Fruit fly (Drosophila melanogaster) whole organism, embryonic: ENCODE results near the gene CG33631.

Source experiments
- BEAF-32 ChIP-seq: fragments of 200-800 bp; sonication (Bioruptor generic); optimal IDR thresholded peaks from 3 replicates; lab custom pipeline; 2017; ENCODE audit warnings: missing biosample characterization, missing genetic modification characterization, mild to moderate bottlenecking, moderate library complexity, missing genetic modification reagents
- Bgb ChIP-seq: fragments of 200-800 bp; sonication (Bioruptor generic); IDR thresholded peaks from 2 replicates; pipeline ENCODE4 v1.3.6; 2022; ENCODE audit warnings: missing biosample characterization, missing genetic modification characterization; ENCODE audit not compliant: partially characterized antibody
- CG11398 ChIP-seq: fragments of 200-800 bp; sonication (Bioruptor generic); optimal IDR thresholded peaks from 2 replicates; lab custom pipeline; 2016; ENCODE audit warnings: missing biosample characterization, missing genetic modification characterization
- CG12219 ChIP-seq: fragments of 200-800 bp; sonication (Bioruptor generic); optimal IDR thresholded peaks from 3 replicates; lab custom pipeline; 2018; ENCODE audit warnings: missing biosample characterization, mild to moderate bottlenecking, missing genetic modification characterization
- CG12299 ChIP-seq: fragments of 200-800 bp; sonication (Bioruptor generic); optimal IDR thresholded peaks from 2 replicates; lab custom pipeline; 2018; ENCODE audit warnings: missing biosample characterization, mild to moderate bottlenecking, missing genetic modification characterization
- CG12744 ChIP-seq: fragments of 200-800 bp; sonication (Bioruptor generic); optimal IDR thresholded peaks from 2 replicates; lab custom pipeline; 2016; ENCODE audit warnings: missing biosample characterization, missing genetic modification characterization
- CG13287 ChIP-seq: fragments of 200-800 bp; sonication (Bioruptor generic); IDR thresholded peaks from 2 replicates; pipeline ENCODE4 v1.3.6; 2022; ENCODE audit warnings: missing biosample characterization, missing genetic modification characterization; ENCODE audit not compliant: partially characterized antibody
- CG15269 ChIP-seq: fragments of 200-800 bp; sonication (Bioruptor generic); optimal IDR thresholded peaks from 2 replicates; lab custom pipeline; 2018; ENCODE audit warnings: missing biosample characterization, mild to moderate bottlenecking, missing genetic modification characterization, moderate library complexity
- CG15479 ChIP-seq: fragments of 200-800 bp; sonication (Bioruptor generic); optimal IDR thresholded peaks from 3 replicates; lab custom pipeline; 2019; ENCODE audit warnings: missing biosample characterization, mild to moderate bottlenecking, missing genetic modification characterization, moderate library complexity
- CG1603 ChIP-seq: fragments of 200-800 bp; sonication (Bioruptor generic); optimal IDR thresholded peaks from 2 replicates; lab custom pipeline; 2019; ENCODE audit warnings: missing biosample characterization, mild to moderate bottlenecking, missing genetic modification characterization, moderate library complexity
- CG17912 ChIP-seq: fragments of 200-800 bp; sonication (Bioruptor generic); optimal IDR thresholded peaks from 2 replicates; lab custom pipeline; 2018; ENCODE audit warnings: missing biosample characterization, mild to moderate bottlenecking, missing genetic modification characterization
- CG2712 ChIP-seq: fragments of 200-800 bp; optimal IDR thresholded peaks from 3 replicates; lab custom pipeline; 2019; ENCODE audit warnings: missing biosample characterization, mild to moderate bottlenecking, missing genetic modification characterization, moderate library complexity
- CG2875 ChIP-seq: fragments of 200-800 bp; sonication (Bioruptor generic); optimal IDR thresholded peaks from 2 replicates; lab custom pipeline; 2017; ENCODE audit warnings: missing biosample characterization, mild to moderate bottlenecking, missing genetic modification characterization, missing genetic modification reagents
- CG3163 ChIP-seq: fragments of 200-800 bp; sonication (Bioruptor generic); optimal IDR thresholded peaks from 3 replicates; lab custom pipeline; 2016; ENCODE audit warnings: missing biosample characterization, missing genetic modification characterization
- CG33213 ChIP-seq: fragments of 200-800 bp; sonication (Bioruptor generic); optimal IDR thresholded peaks from 3 replicates; lab custom pipeline; 2016; ENCODE audit warnings: missing biosample characterization, missing genetic modification characterization
- CG43689 ChIP-seq: fragments of 200-800 bp; sonication (Bioruptor generic); IDR thresholded peaks from 2 replicates; pipeline ENCODE4 v1.3.6; 2022; ENCODE audit warnings: missing biosample characterization, missing genetic modification characterization
- CG4730 ChIP-seq: fragments of 200-800 bp; sonication (Bioruptor generic); IDR thresholded peaks from 2 replicates; pipeline ENCODE4 v1.3.6; 2022; ENCODE audit warnings: missing biosample characterization, missing genetic modification characterization
- CG8388 ChIP-seq: fragments of 200-800 bp; sonication (Bioruptor generic); optimal IDR thresholded peaks from 2 replicates; lab custom pipeline; 2019; ENCODE audit warnings: missing biosample characterization, mild to moderate bottlenecking, missing genetic modification characterization, moderate library complexity
- Dp ChIP-seq: fragments of 200-800 bp; sonication (Bioruptor generic); optimal IDR thresholded peaks from 2 replicates; lab custom pipeline; 2018; ENCODE audit warnings: missing biosample characterization, mild to moderate bottlenecking, missing genetic modification characterization, moderate library complexity
- Hey ChIP-seq: fragments of 200-800 bp; sonication (Bioruptor generic); optimal IDR thresholded peaks from 3 replicates; lab custom pipeline; 2018; ENCODE audit warnings: missing biosample characterization, mild to moderate bottlenecking, missing genetic modification characterization
- Lhr ChIP-seq: fragments of 200-800 bp; sonication (Bioruptor generic); optimal IDR thresholded peaks from 3 replicates; lab custom pipeline; 2017; ENCODE audit warnings: mild to moderate bottlenecking, missing biosample characterization, missing genetic modification reagents, missing genetic modification characterization
- MBD-R2 ChIP-seq: fragments of 200-800 bp; sonication (Bioruptor generic); IDR thresholded peaks from 2 replicates; pipeline ENCODE4 v1.3.6; 2022; ENCODE audit warnings: missing biosample characterization, missing genetic modification characterization
- Myb ChIP-seq: fragments of 200-800 bp; sonication (Bioruptor generic); optimal IDR thresholded peaks from 2 replicates; lab custom pipeline; 2016; ENCODE audit warnings: missing biosample characterization, missing genetic modification characterization
- Rfx ChIP-seq: fragments of 200-800 bp; sonication (Bioruptor generic); IDR thresholded peaks from 2 replicates; pipeline ENCODE4 v1.3.6; 2022; ENCODE audit warnings: missing biosample characterization, missing genetic modification characterization
- Ssrp ChIP-seq: fragments of 200-800 bp; sonication (Bioruptor generic); optimal IDR thresholded peaks from 2 replicates; lab custom pipeline; 2018; ENCODE audit warnings: missing biosample characterization, mild to moderate bottlenecking, missing genetic modification characterization, moderate library complexity
- Vsx1 ChIP-seq: fragments of 200-800 bp; sonication (Bioruptor generic); optimal IDR thresholded peaks from 2 replicates; lab custom pipeline; 2017; ENCODE audit warnings: missing biosample characterization, mild to moderate bottlenecking, missing genetic modification characterization, missing genetic modification reagents
- br ChIP-seq: fragments of >200 bp; optimal IDR thresholded peaks from 2 replicates; lab custom pipeline; 2017
- cas ChIP-seq: fragments of 200-800 bp; sonication (Bioruptor generic); IDR thresholded peaks from 2 replicates; pipeline ENCODE4 v1.3.6; 2022; ENCODE audit warnings: missing biosample characterization, missing genetic modification characterization
- chm ChIP-seq: fragments of 200-800 bp; sonication (Bioruptor generic); IDR thresholded peaks from 2 replicates; pipeline ENCODE4 v1.3.6; 2022; ENCODE audit warnings: missing biosample characterization, missing genetic modification characterization
- dan ChIP-seq: fragments of 200-800 bp; sonication (Bioruptor generic); IDR thresholded peaks from 2 replicates; pipeline ENCODE4 v1.3.6; 2022; ENCODE audit warnings: missing biosample characterization, missing genetic modification characterization
- dimm ChIP-seq: fragments of 200-800 bp; sonication (Bioruptor generic); IDR thresholded peaks from 2 replicates; pipeline ENCODE4 v1.3.6; 2022; ENCODE audit warnings: missing biosample characterization, missing genetic modification characterization
- dmrt99B ChIP-seq: fragments of 200-800 bp; sonication (Bioruptor generic); optimal IDR thresholded peaks from 2 replicates; lab custom pipeline; 2018; ENCODE audit warnings: missing biosample characterization, mild to moderate bottlenecking, missing genetic modification characterization, moderate library complexity
- emc ChIP-seq: fragments of 200-800 bp; sonication (Bioruptor generic); optimal IDR thresholded peaks from 2 replicates; lab custom pipeline; 2016; ENCODE audit warnings: missing biosample characterization, missing genetic modification characterization
- exex ChIP-seq: fragments of 200-800 bp; sonication (Bioruptor generic); optimal IDR thresholded peaks from 4 replicates; lab custom pipeline; 2018; ENCODE audit warnings: missing biosample characterization, mild to moderate bottlenecking, missing genetic modification characterization, moderate library complexity
- eyg ChIP-seq: fragments of 200-800 bp; sonication (Bioruptor generic); optimal IDR thresholded peaks from 3 replicates; lab custom pipeline; 2016; ENCODE audit warnings: missing biosample characterization, missing genetic modification characterization
- gcm ChIP-seq: fragments of 200-800 bp; sonication (Bioruptor generic); optimal IDR thresholded peaks from 2 replicates; lab custom pipeline; 2019; ENCODE audit warnings: missing biosample characterization, mild to moderate bottlenecking, missing genetic modification characterization, moderate library complexity
- grau ChIP-seq: fragments of 200-800 bp; optimal IDR thresholded peaks from 3 replicates; lab custom pipeline; 2019; ENCODE audit warnings: missing biosample characterization, mild to moderate bottlenecking, missing genetic modification characterization, moderate library complexity
- lola ChIP-seq, 3 experiments: fragments of >200 bp in 2 of 3; fragments of 200-800 bp in 1 of 3; sonication (Bioruptor generic) in 1 of 3; optimal IDR thresholded peaks; 2 replicates each; lab custom pipeline; 2017 to 2019; ENCODE audit warnings: missing biosample characterization in 3 of 3, missing genetic modification characterization in 3 of 3, mild to moderate bottlenecking in 1 of 3, moderate library complexity in 1 of 3
- lov ChIP-seq, 2 experiments: fragments of 200-800 bp in 1 of 2; fragments of >200 bp in 1 of 2; sonication (Bioruptor generic) in 1 of 2; IDR thresholded peaks in 1 of 2; optimal IDR thresholded peaks in 1 of 2; 2 replicates in 1 of 2; 3 replicates in 1 of 2; pipeline versions ENCODE4 v1.3.6 to Lab custom; 2017 to 2022; ENCODE audit warnings: missing biosample characterization in 1 of 2, missing genetic modification characterization in 1 of 2
- p53 ChIP-seq: fragments of 200-800 bp; sonication (Bioruptor generic); optimal IDR thresholded peaks from 2 replicates; lab custom pipeline; 2016; ENCODE audit warnings: missing biosample characterization, missing genetic modification characterization
- psq ChIP-seq: fragments of 200-800 bp; sonication (Bioruptor generic); optimal IDR thresholded peaks from 2 replicates; lab custom pipeline; 2017; ENCODE audit warnings: missing biosample characterization, missing genetic modification characterization
- row ChIP-seq: fragments of 200-800 bp; sonication (Bioruptor generic); IDR thresholded peaks from 3 replicates; pipeline ENCODE4 v1.3.6; 2022; ENCODE audit warnings: missing biosample characterization, missing genetic modification characterization
- scrt ChIP-seq: fragments of 200-800 bp; sonication (Bioruptor generic); optimal IDR thresholded peaks from 2 replicates; lab custom pipeline; 2018; ENCODE audit warnings: missing biosample characterization, mild to moderate bottlenecking, missing genetic modification characterization, moderate library complexity
- sens ChIP-seq: fragments of 200-800 bp; sonication (Bioruptor generic); peaks from one replicate; lab custom pipeline; 2016; ENCODE audit warnings: missing biosample characterization, missing genetic modification characterization
- slbo ChIP-seq: fragments of 200-800 bp; sonication (Bioruptor generic); IDR thresholded peaks from 2 replicates; pipeline ENCODE4 v1.3.6; 2022; ENCODE audit warnings: missing biosample characterization, missing genetic modification characterization
- sna ChIP-seq: fragments of 200-800 bp; sonication (Bioruptor generic); IDR thresholded peaks from 2 replicates; pipeline ENCODE4 v1.3.6; 2022; ENCODE audit warnings: missing biosample characterization, missing genetic modification characterization; ENCODE audit not compliant: partially characterized antibody
- tup ChIP-seq: fragments of 200-800 bp; sonication (Bioruptor generic); optimal IDR thresholded peaks from 2 replicates; lab custom pipeline; 2016; ENCODE audit warnings: missing biosample characterization, mild to moderate bottlenecking, missing genetic modification characterization, moderate library complexity
- unpg ChIP-seq: fragments of 200-800 bp; sonication (Bioruptor generic); optimal IDR thresholded peaks from 3 replicates; lab custom pipeline; 2018; ENCODE audit warnings: missing biosample characterization, mild to moderate bottlenecking, missing genetic modification characterization, moderate library complexity
- usp ChIP-seq: fragments of >200 bp; optimal IDR thresholded peaks from 2 replicates; lab custom pipeline; 2017; ENCODE audit warnings: missing biosample characterization, missing genetic modification characterization

The CG33631 gene

DNA sequence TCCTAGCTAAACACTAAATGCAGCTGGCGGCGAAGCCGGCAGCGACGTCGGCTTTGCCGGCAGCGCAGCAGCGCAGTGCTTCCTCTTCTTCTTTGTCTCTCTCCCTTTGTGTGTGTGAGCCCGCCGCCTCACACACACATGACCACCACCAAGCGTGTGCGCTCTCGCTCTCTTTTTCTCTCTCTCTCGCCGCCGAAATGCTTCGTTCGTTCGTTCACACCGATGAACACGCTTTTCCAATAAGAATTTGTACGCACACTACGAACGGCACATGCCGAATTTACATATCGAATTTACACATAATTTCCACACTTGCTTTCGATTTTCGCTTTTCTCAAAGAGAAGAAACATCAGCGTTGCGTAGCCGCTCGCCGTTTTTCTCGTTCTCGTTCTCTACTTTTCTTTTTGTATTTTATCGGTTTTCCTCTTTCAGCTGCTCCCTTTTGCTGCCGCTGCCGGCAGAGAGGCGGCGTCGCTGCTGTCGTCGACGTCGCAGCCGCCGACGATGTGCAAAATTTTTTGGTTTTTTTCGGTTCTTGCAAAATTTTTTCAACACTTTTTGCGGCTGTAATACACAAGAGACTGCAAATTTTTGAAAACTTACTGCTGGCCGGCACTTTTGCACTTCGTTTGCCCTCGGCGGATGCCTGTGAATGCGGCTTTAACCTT, 45.5 kb downstream of the CG33631 start (continued):
- TF ChIP-seq CG8388 (GFP tag; lab: Kevin White, UChicago) (no peak), BEAF-32 (GFP tag; lab: Kevin White, UChicago) (no peak), Bgb (GFP tag; lab: Robert Waterston, UW) (no peak), MBD-R2 (peak; percentile 26; the same call in 1 of the 2 replicates), usp (GFP tag; lab: Kevin White, UChicago) (no peak), Ssrp (tag; lab: Kevin White, UChicago) (no peak), CG12219 (GFP tag; lab: Kevin White, UChicago) (no peak), sna (GFP tag; lab: Robert Waterston, UW) (peak; percentile 33; the same call in 1 of the 2 replicates), Rfx (peak; percentile 52; the same call in 1 of the 2 replicates), lola (GFP tag; optimal IDR thresholded peaks at IDR 0.05; lab: Kevin White, UChicago) (no peak), CG4730 (GFP tag; lab: Robert Waterston, UW) (no peak), CG33213 (no peak), scrt (GFP tag; lab: Kevin White, UChicago) (peak; percentile 17), CG15479 (GFP tag; lab: Kevin White, UChicago) (peak; percentile 26), dan (GFP tag; lab: Robert Waterston, UW) (no peak), CG13287 (GFP tag; lab: Robert Waterston, UW) (peak; percentile 60), CG3163 (GFP tag; lab: Kevin White, UChicago) (no peak), lov (optimal IDR thresholded peaks at IDR 0.05; lab: Kevin White, UChicago) (no peak), lov (GFP tag; IDR thresholded peaks at IDR 0.05; lab: Robert Waterston, UW) (no peak), CG15269 (tag; lab: Kevin White, UChicago) (peak; percentile 16), chm (no peak), dimm (GFP tag; lab: Robert Waterston, UW) (no peak), CG43689 (no peak)

- TF ChIP-seq psq (GFP tag; lab: Kevin White, UChicago) (peak; percentile 97), Vsx1 (GFP tag; lab: Kevin White, UChicago) (no peak), CG2875 (GFP tag; lab: Kevin White, UChicago) (no peak), row (peak; percentile 70), br (lab: Kevin White, UChicago) (no peak), unpg (GFP tag; lab: Kevin White, UChicago) (peak; percentile 43), CG11398 (GFP tag; lab: Kevin White, UChicago) (peak; percentile 5), p53 (GFP tag; lab: Kevin White, UChicago) (peak; percentile 39), cas (GFP tag; lab: Robert Waterston, UW) (no peak), Lhr (peak; percentile 85), slbo (GFP tag; lab: Robert Waterston, UW) (peak; percentile 62), CG1603 (tag; lab: Kevin White, UChicago) (peak; percentile 91), Ssrp (tag; lab: Kevin White, UChicago) (no peak), CG17912 (GFP tag; lab: Kevin White, UChicago) (no peak), emc (peak; percentile 60), BEAF-32 (GFP tag; lab: Kevin White, UChicago) (peak; percentile 65), sens (peak; percentile 83), CG12299 (tag; lab: Kevin White, UChicago) (peak; percentile 42), gcm (GFP tag; lab: Kevin White, UChicago) (no peak), CG12744 (GFP tag; lab: Kevin White, UChicago) (peak; percentile 56), Dp (GFP tag; lab: Kevin White, UChicago) (peak; percentile 99), dmrt99B (tag; lab: Kevin White, UChicago) (no peak), grau (tag; lab: Kevin White, UChicago) (peak; percentile 65), Hey (no peak), CG2712 (peak; percentile 97), tup (GFP tag; lab: Kevin White, UChicago) (no peak), Myb (GFP tag; lab: Kevin White, UChicago) (peak; percentile 99), eyg (GFP tag; lab: Kevin White, UChicago) (no peak), exex (no peak)
Observed at dm6 chr3R:10109938-10110337, 46.1 kb downstream of the CG33631 start, which contains the start of gene Fmr1. Fmr1 (minus strand) TSS chr3R:10110121.
